Fruit fly (Drosophila melanogaster) whole organism, prepupa: ENCODE measurements around the gene chas.

Source experiments
- Blimp-1 ChIP-seq: fragments of 200-800 bp; sonication (Bioruptor generic); optimal IDR thresholded peaks from 3 replicates; lab custom pipeline; 2017; ENCODE audit warnings: missing biosample characterization, missing genetic modification characterization, mild to moderate bottlenecking, moderate library complexity, missing genetic modification reagents
- CG10631 ChIP-seq: fragments of 200-800 bp; sonication (Bioruptor generic); optimal IDR thresholded peaks from 2 replicates; lab custom pipeline; 2016; ENCODE audit warnings: missing biosample characterization, missing genetic modification characterization
- CG10669 ChIP-seq: fragments of 200-800 bp; sonication (Bioruptor generic); optimal IDR thresholded peaks from 3 replicates; lab custom pipeline; 2018; ENCODE audit warnings: missing biosample characterization, mild to moderate bottlenecking, missing genetic modification characterization, moderate library complexity
- CG11294 ChIP-seq: fragments of 200-800 bp; sonication (Bioruptor generic); IDR thresholded peaks from 2 replicates; pipeline ENCODE4 v1.3.6; 2022; ENCODE audit warnings: missing biosample characterization, missing genetic modification characterization
- CG11762 ChIP-seq: fragments of 200-800 bp; sonication (Bioruptor generic); optimal IDR thresholded peaks from 3 replicates; lab custom pipeline; 2016; ENCODE audit warnings: missing biosample characterization, missing genetic modification characterization; ENCODE audit not compliant: insufficient read depth
- CG11902 ChIP-seq: fragments of 200-800 bp; sonication (Bioruptor generic); optimal IDR thresholded peaks from 3 replicates; lab custom pipeline; 2016; ENCODE audit warnings: missing biosample characterization, missing genetic modification characterization
- CG15336 ChIP-seq: fragments of 200-800 bp; sonication (Bioruptor generic); IDR thresholded peaks from 2 replicates; pipeline ENCODE4 v1.3.6; 2022; ENCODE audit warnings: missing biosample characterization, missing genetic modification characterization
- CG1621 ChIP-seq: fragments of 200-800 bp; sonication (Bioruptor generic); optimal IDR thresholded peaks from 3 replicates; lab custom pipeline; 2018; ENCODE audit warnings: missing biosample characterization, mild to moderate bottlenecking, missing genetic modification characterization
- CG3032 ChIP-seq: fragments of 200-800 bp; optimal IDR thresholded peaks from 2 replicates; lab custom pipeline; 2019; ENCODE audit warnings: missing biosample characterization, mild to moderate bottlenecking, missing genetic modification characterization, moderate library complexity
- CG31627 ChIP-seq: fragments of 200-800 bp; sonication (Bioruptor generic); optimal IDR thresholded peaks from 3 replicates; lab custom pipeline; 2016; ENCODE audit warnings: missing biosample characterization, missing genetic modification characterization
- CG34406 ChIP-seq: fragments of 200-800 bp; sonication (Bioruptor generic); optimal IDR thresholded peaks from 3 replicates; lab custom pipeline; 2016; ENCODE audit warnings: missing biosample characterization, missing genetic modification characterization
- CG3919 ChIP-seq: fragments of 200-800 bp; sonication (Bioruptor generic); optimal IDR thresholded peaks from 3 replicates; lab custom pipeline; 2016; ENCODE audit warnings: missing biosample characterization, missing genetic modification characterization
- CG4318 ChIP-seq: fragments of 200-800 bp; sonication (Bioruptor generic); optimal IDR thresholded peaks from 3 replicates; lab custom pipeline; 2017; ENCODE audit warnings: missing biosample characterization, mild to moderate bottlenecking, missing genetic modification characterization
- CG6163 ChIP-seq: fragments of 200-800 bp; sonication (Bioruptor generic); IDR thresholded peaks from 3 replicates; pipeline ENCODE4 v1.3.6; 2022; ENCODE audit warnings: missing biosample characterization, missing genetic modification characterization
- CG6276 ChIP-seq: fragments of 200-800 bp; sonication (Bioruptor generic); optimal IDR thresholded peaks from 2 replicates; lab custom pipeline; 2017; ENCODE audit warnings: missing biosample characterization, mild to moderate bottlenecking, missing genetic modification characterization
- CG6792 ChIP-seq: fragments of 200-800 bp; sonication (Bioruptor generic); optimal IDR thresholded peaks from 3 replicates; lab custom pipeline; 2016; ENCODE audit warnings: missing biosample characterization, missing genetic modification characterization
- CG6808 ChIP-seq: fragments of 200-800 bp; sonication (Bioruptor generic); optimal IDR thresholded peaks from 3 replicates; lab custom pipeline; 2017; ENCODE audit warnings: missing biosample characterization, missing genetic modification characterization, mild to moderate bottlenecking, moderate library complexity, missing genetic modification reagents
- CG6854 ChIP-seq: fragments of 200-800 bp; sonication (Bioruptor generic); optimal IDR thresholded peaks from 2 replicates; lab custom pipeline; 2017; ENCODE audit warnings: missing biosample characterization, mild to moderate bottlenecking, missing genetic modification characterization
- CG7368 ChIP-seq: fragments of 200-800 bp; sonication (Bioruptor generic); optimal IDR thresholded peaks from 3 replicates; lab custom pipeline; 2016; ENCODE audit warnings: missing biosample characterization, missing genetic modification characterization
- CG8119 ChIP-seq: fragments of 200-800 bp; sonication (Bioruptor generic); IDR thresholded peaks from 3 replicates; pipeline ENCODE4 v1.3.6; 2022; ENCODE audit warnings: missing biosample characterization, missing genetic modification characterization
- CG8319 ChIP-seq: fragments of 200-800 bp; sonication (Bioruptor generic); optimal IDR thresholded peaks from 3 replicates; lab custom pipeline; 2016; ENCODE audit warnings: missing biosample characterization, missing genetic modification characterization
- CG8632 ChIP-seq: fragments of 200-800 bp; sonication (Bioruptor generic); optimal IDR thresholded peaks from 3 replicates; lab custom pipeline; 2016; ENCODE audit warnings: missing biosample characterization, missing genetic modification characterization
- CG9139 ChIP-seq: fragments of 200-800 bp; sonication (Bioruptor generic); optimal IDR thresholded peaks from 3 replicates; lab custom pipeline; 2017; ENCODE audit warnings: missing biosample characterization, mild to moderate bottlenecking, missing genetic modification characterization
- Eip75B ChIP-seq: fragments of 200-800 bp; sonication (Bioruptor generic); optimal IDR thresholded peaks from 3 replicates; lab custom pipeline; 2016; ENCODE audit warnings: missing biosample characterization, missing genetic modification characterization
- Eip78C ChIP-seq: fragments of 200-800 bp; sonication (Bioruptor generic); peaks from one replicate; lab custom pipeline; 2016; ENCODE audit warnings: missing biosample characterization, missing genetic modification characterization
- Eip93F ChIP-seq: fragments of 200-800 bp; sonication (Bioruptor generic); optimal IDR thresholded peaks from 2 replicates; lab custom pipeline; 2016; ENCODE audit warnings: missing biosample characterization, mild to moderate bottlenecking, missing genetic modification characterization
- Gug ChIP-seq: fragments of 200-800 bp; sonication (Bioruptor generic); IDR thresholded peaks from 2 replicates; pipeline ENCODE4 v1.3.6; 2022; ENCODE audit warnings: missing biosample characterization, missing genetic modification characterization
- Hr38 ChIP-seq: sonication (Bioruptor generic); optimal IDR thresholded peaks from 2 replicates; lab custom pipeline; 2016; ENCODE audit warnings: missing biosample characterization, missing genetic modification characterization
- Hr39 ChIP-seq: fragments of 200-800 bp; sonication (Bioruptor generic); optimal IDR thresholded peaks from 2 replicates; lab custom pipeline; 2016; ENCODE audit warnings: missing biosample characterization, missing genetic modification characterization
- Lpt ChIP-seq: fragments of 200-800 bp; sonication (Bioruptor generic); optimal IDR thresholded peaks from 3 replicates; lab custom pipeline; 2016; ENCODE audit warnings: missing biosample characterization, missing genetic modification characterization
- OdsH ChIP-seq: fragments of 200-800 bp; sonication (Bioruptor generic); optimal IDR thresholded peaks from 3 replicates; lab custom pipeline; 2016; ENCODE audit warnings: missing biosample characterization, missing genetic modification characterization
- Smox ChIP-seq: fragments of 200-800 bp; sonication (Bioruptor generic); optimal IDR thresholded peaks from 3 replicates; lab custom pipeline; 2016; ENCODE audit warnings: missing biosample characterization, missing genetic modification characterization
- Sox102F ChIP-seq: fragments of 200-800 bp; sonication (Bioruptor generic); optimal IDR thresholded peaks from 2 replicates; lab custom pipeline; 2016; ENCODE audit warnings: missing biosample characterization, mild to moderate bottlenecking, missing genetic modification characterization
- Sox14 ChIP-seq: fragments of 200-800 bp; sonication (Bioruptor generic); optimal IDR thresholded peaks from 3 replicates; lab custom pipeline; 2016; ENCODE audit warnings: missing biosample characterization, missing genetic modification characterization
- Sox15 ChIP-seq: fragments of 200-800 bp; sonication (Bioruptor generic); optimal IDR thresholded peaks from 3 replicates; lab custom pipeline; 2016; ENCODE audit warnings: missing biosample characterization, missing genetic modification characterization
- dac ChIP-seq: fragments of 200-800 bp; sonication (Bioruptor generic); optimal IDR thresholded peaks from 2 replicates; lab custom pipeline; 2017; ENCODE audit warnings: missing biosample characterization, mild to moderate bottlenecking, missing genetic modification characterization
- dsx ChIP-seq: fragments of 200-800 bp; optimal IDR thresholded peaks from 3 replicates; lab custom pipeline; 2019; ENCODE audit warnings: missing biosample characterization, mild to moderate bottlenecking, missing genetic modification characterization, moderate library complexity; ENCODE audit not compliant: poor library complexity, severe bottlenecking
- eg ChIP-seq: fragments of 200-800 bp; sonication (Bioruptor generic); IDR thresholded peaks from 3 replicates; pipeline ENCODE4 v1.3.6; 2022; ENCODE audit warnings: missing biosample characterization, missing genetic modification characterization
- esn ChIP-seq: fragments of 200-800 bp; sonication (Bioruptor generic); optimal IDR thresholded peaks from 2 replicates; lab custom pipeline; 2016; ENCODE audit warnings: missing biosample characterization, mild to moderate bottlenecking, missing genetic modification characterization, moderate library complexity
- fd85E ChIP-seq: fragments of 200-800 bp; sonication (Bioruptor generic); optimal IDR thresholded peaks from 3 replicates; lab custom pipeline; 2016; ENCODE audit warnings: missing biosample characterization, missing genetic modification characterization
- fkh ChIP-seq: fragments of 200-800 bp; sonication (Bioruptor generic); optimal IDR thresholded peaks from 3 replicates; lab custom pipeline; 2017; ENCODE audit warnings: missing biosample characterization, mild to moderate bottlenecking, missing genetic modification characterization, moderate library complexity
- lz ChIP-seq: fragments of 200-800 bp; sonication (Bioruptor generic); optimal IDR thresholded peaks from 3 replicates; lab custom pipeline; 2016; ENCODE audit warnings: missing biosample characterization, missing genetic modification characterization
- net ChIP-seq: fragments of 200-800 bp; sonication (Bioruptor generic); optimal IDR thresholded peaks from 3 replicates; lab custom pipeline; 2016; ENCODE audit warnings: missing biosample characterization, missing genetic modification characterization
- pdm3 ChIP-seq: fragments of 200-800 bp; sonication (Bioruptor generic); optimal IDR thresholded peaks from 3 replicates; lab custom pipeline; 2016; ENCODE audit warnings: missing biosample characterization, missing genetic modification characterization
- salr ChIP-seq, 2 experiments: fragments of 200-800 bp; sonication (Bioruptor generic); optimal IDR thresholded peaks; 3 replicates each; lab custom pipeline; 2016 to 2018; ENCODE audit warnings: missing biosample characterization in 2 of 2, missing genetic modification characterization in 2 of 2, mild to moderate bottlenecking in 1 of 2
- spab ChIP-seq: fragments of 200-800 bp; sonication (Bioruptor generic); optimal IDR thresholded peaks from 2 replicates; lab custom pipeline; 2017; ENCODE audit warnings: missing biosample characterization, mild to moderate bottlenecking, missing genetic modification characterization, missing genetic modification reagents
- svp ChIP-seq: fragments of 200-800 bp; sonication (Bioruptor generic); peaks from one replicate; lab custom pipeline; 2016; ENCODE audit warnings: missing biosample characterization, missing genetic modification characterization
- topi ChIP-seq: fragments of 200-800 bp; sonication (Bioruptor generic); optimal IDR thresholded peaks from 3 replicates; lab custom pipeline; 2016; ENCODE audit warnings: missing biosample characterization, missing genetic modification characterization
- vri ChIP-seq: fragments of 200-800 bp; sonication (Bioruptor generic); optimal IDR thresholded peaks from 3 replicates; lab custom pipeline; 2016; ENCODE audit warnings: missing biosample characterization, mild to moderate bottlenecking, missing genetic modification characterization

The chas gene

dm6 chrX:17695641-17696040, 2.9 kb downstream of the chas start:
- no peak for TF ChIP-seq CG6163 (GFP tag; lab: Robert Waterston, UW)
- TF ChIP-seq Eip78C, result peak; percentile 30
- TF ChIP-seq CG15336 (GFP tag; lab: Robert Waterston, UW), result no peak

dm6 chrX:17694873-17695446, 3.6 kb downstream of the chas start:
- no peak for TF ChIP-seq Eip75B
- TF ChIP-seq CG11902, result no peak
- TF ChIP-seq CG6276 (GFP tag; lab: Kevin White, UChicago), result peak; percentile 85
- 0 out of 2 replicates have a peak, but pooled peaks have one; percentile 15 for TF ChIP-seq Gug (GFP tag; lab: Robert Waterston, UW)
- TF ChIP-seq Eip93F (GFP tag; lab: Kevin White, UChicago), result no peak
- no peak for TF ChIP-seq Blimp-1 (GFP tag; lab: Kevin White, UChicago)
- TF ChIP-seq salr (GFP tag; optimal IDR thresholded peaks at IDR 0.05; lab: Kevin White, UChicago), result peak in 1 of 2 experiments; percentile 1
- TF ChIP-seq CG6163 (GFP tag; lab: Robert Waterston, UW), result peak; percentile 19; the same call in 1 of the 3 replicates
- TF ChIP-seq fd85E (GFP tag; lab: Kevin White, UChicago), result no peak
- TF ChIP-seq net (GFP tag; lab: Kevin White, UChicago), result peak; percentile 6
- TF ChIP-seq eg (GFP tag; lab: Robert Waterston, UW), result peak; percentile 21; the same call in 1 of the 3 replicates
- TF ChIP-seq dsx (GFP tag; lab: Kevin White, UChicago), result no peak
- TF ChIP-seq vri (GFP tag; lab: Kevin White, UChicago), result no peak
- no peak for TF ChIP-seq CG8632 (GFP tag; lab: Kevin White, UChicago)
- no peak for TF ChIP-seq CG10631 (GFP tag; lab: Kevin White, UChicago)
- peak; percentile 67 for TF ChIP-seq CG4318
- peak; percentile 6 for TF ChIP-seq CG11762 (GFP tag; lab: Kevin White, UChicago)
- TF ChIP-seq CG31627 (GFP tag; lab: Kevin White, UChicago), result no peak
- TF ChIP-seq CG11294 (GFP tag; lab: Robert Waterston, UW), result peak; percentile 23; the same call in 1 of the 2 replicates
- no peak for TF ChIP-seq CG6854 (GFP tag; lab: Kevin White, UChicago)
- no peak for TF ChIP-seq CG1621 (tag; lab: Kevin White, UChicago)
- TF ChIP-seq Hr39 (GFP tag; lab: Kevin White, UChicago), result no peak
- TF ChIP-seq Sox15 (GFP tag; lab: Kevin White, UChicago), result no peak
- TF ChIP-seq CG8319 (GFP tag; lab: Kevin White, UChicago), result no peak
- no peak for TF ChIP-seq esn (GFP tag; lab: Kevin White, UChicago)
- peak; percentile 41 for TF ChIP-seq OdsH (GFP tag; lab: Kevin White, UChicago)
- no peak for TF ChIP-seq CG3032
- TF ChIP-seq lz (GFP tag; lab: Kevin White, UChicago), result peak; percentile 20
- peak; percentile 29 for TF ChIP-seq pdm3 (GFP tag; lab: Kevin White, UChicago)
- TF ChIP-seq CG15336 (GFP tag; lab: Robert Waterston, UW), result peak; percentile 58
- TF ChIP-seq Sox102F (GFP tag; lab: Kevin White, UChicago), result no peak
- no peak for TF ChIP-seq topi (GFP tag; lab: Kevin White, UChicago)
- peak; percentile 70; the same call in 2 of the 3 replicates for TF ChIP-seq CG8119 (GFP tag; lab: Robert Waterston, UW)
- TF ChIP-seq Eip78C, result peak; percentile 28
- TF ChIP-seq CG7368 (GFP tag; lab: Kevin White, UChicago), result no peak
- TF ChIP-seq Lpt (GFP tag; lab: Kevin White, UChicago), result no peak
- TF ChIP-seq Sox14 (GFP tag; lab: Kevin White, UChicago), result no peak
- no peak for TF ChIP-seq spab (GFP tag; lab: Kevin White, UChicago)
- TF ChIP-seq Hr38, result no peak
- TF ChIP-seq CG34406, result no peak
- TF ChIP-seq CG10669 (GFP tag; lab: Kevin White, UChicago), result no peak
- TF ChIP-seq fkh, result no peak
- no peak for TF ChIP-seq CG3919 (GFP tag; lab: Kevin White, UChicago)
- TF ChIP-seq svp (GFP tag; lab: Kevin White, UChicago), result peak; percentile 32
- no peak for TF ChIP-seq CG6808 (GFP tag; lab: Kevin White, UChicago)
- TF ChIP-seq Smox (GFP tag; lab: Kevin White, UChicago), result no peak
- no peak for TF ChIP-seq CG6792 (GFP tag; lab: Kevin White, UChicago)
- peak; percentile 27 for TF ChIP-seq dac
- no peak for TF ChIP-seq CG9139
